Fruit fly (Drosophila melanogaster) whole organism, embryonic: ENCODE data around the gene CG31804.

Experiments
- Awh ChIP-seq: fragments of 200-800 bp; sonication (Bioruptor generic); IDR thresholded peaks from 2 replicates; pipeline ENCODE4, ENCODE4 v1.3.6; 2022; ENCODE audit warnings: missing biosample characterization, missing genetic modification characterization
- Bteb2 ChIP-seq: fragments of 200-800 bp; sonication (Bioruptor generic); optimal IDR thresholded peaks from 2 replicates; lab custom pipeline; 2016; ENCODE audit warnings: missing biosample characterization, missing genetic modification characterization
- CG1024 ChIP-seq: fragments of 200-800 bp; sonication (Bioruptor generic); IDR thresholded peaks from 2 replicates; pipeline ENCODE4 v1.3.6; 2022; ENCODE audit warnings: missing biosample characterization, missing genetic modification characterization
- CG10462 ChIP-seq: fragments of 200-800 bp; sonication (Bioruptor generic); optimal IDR thresholded peaks from 2 replicates; lab custom pipeline; 2016; ENCODE audit warnings: missing biosample characterization, missing genetic modification characterization
- CG11504 ChIP-seq: fragments of 200-800 bp; sonication (Bioruptor generic); optimal IDR thresholded peaks from 3 replicates; lab custom pipeline; 2019; ENCODE audit warnings: missing biosample characterization, mild to moderate bottlenecking, missing genetic modification characterization, moderate library complexity
- CG12071 ChIP-seq: fragments of 200-800 bp; sonication (Bioruptor generic); optimal IDR thresholded peaks from 3 replicates; lab custom pipeline; 2018; ENCODE audit warnings: missing biosample characterization, mild to moderate bottlenecking, missing genetic modification characterization
- CG12299 ChIP-seq: fragments of 200-800 bp; sonication (Bioruptor generic); optimal IDR thresholded peaks from 2 replicates; lab custom pipeline; 2018; ENCODE audit warnings: missing biosample characterization, mild to moderate bottlenecking, missing genetic modification characterization
- CG12942 ChIP-seq: fragments of 200-800 bp; sonication (Bioruptor generic); optimal IDR thresholded peaks from 3 replicates; lab custom pipeline; 2016; ENCODE audit warnings: missing biosample characterization, missing genetic modification characterization
- CG13296 ChIP-seq: fragments of 200-800 bp; sonication (Bioruptor generic); optimal IDR thresholded peaks from 3 replicates; lab custom pipeline; 2018; ENCODE audit warnings: missing biosample characterization, mild to moderate bottlenecking, missing genetic modification characterization
- CG17328 ChIP-seq: fragments of 200-800 bp; sonication (Bioruptor generic); IDR thresholded peaks from 2 replicates; pipeline ENCODE4 v1.3.6; 2022; ENCODE audit warnings: missing biosample characterization, missing genetic modification characterization
- CG17568 ChIP-seq: fragments of 200-800 bp; sonication (Bioruptor generic); optimal IDR thresholded peaks from 2 replicates; lab custom pipeline; 2018; ENCODE audit warnings: missing biosample characterization, mild to moderate bottlenecking, missing genetic modification characterization, moderate library complexity
- CG1792 ChIP-seq: fragments of 200-800 bp; sonication (Bioruptor generic); optimal IDR thresholded peaks from 2 replicates; lab custom pipeline; 2016; ENCODE audit warnings: missing biosample characterization, missing genetic modification characterization
- CG18599 ChIP-seq: fragments of 200-800 bp; sonication (Bioruptor generic); optimal IDR thresholded peaks from 3 replicates; lab custom pipeline; 2017; ENCODE audit warnings: missing biosample characterization, missing genetic modification characterization, mild to moderate bottlenecking, moderate library complexity, missing genetic modification reagents
- CG2129 ChIP-seq: fragments of 200-800 bp; sonication (Bioruptor generic); IDR thresholded peaks from 2 replicates; pipeline ENCODE4 v1.3.6; 2022; ENCODE audit warnings: missing biosample characterization, missing genetic modification characterization; ENCODE audit not compliant: partially characterized antibody
- CG31441 ChIP-seq: fragments of 200-800 bp; sonication (Bioruptor generic); IDR thresholded peaks from 2 replicates; pipeline ENCODE4 v1.3.6; 2022; ENCODE audit warnings: missing biosample characterization, missing genetic modification characterization
- CG3838 ChIP-seq: fragments of 200-800 bp; sonication (Bioruptor generic); optimal IDR thresholded peaks from 3 replicates; lab custom pipeline; 2016; ENCODE audit warnings: missing biosample characterization, missing genetic modification characterization
- CG42726 ChIP-seq: fragments of 200-800 bp; sonication (Bioruptor generic); IDR thresholded peaks from 2 replicates; pipeline ENCODE4 v1.3.6; 2022; ENCODE audit warnings: missing biosample characterization, missing genetic modification characterization; ENCODE audit not compliant: partially characterized antibody
- CG4360 ChIP-seq: fragments of 200-800 bp; sonication (Bioruptor generic); IDR thresholded peaks from 2 replicates; pipeline ENCODE4 v1.3.6; 2022; ENCODE audit warnings: missing biosample characterization, missing genetic modification characterization
- CG6791 ChIP-seq: fragments of 200-800 bp; sonication (Bioruptor generic); IDR thresholded peaks from 3 replicates; pipeline ENCODE4 v1.3.6; 2022; ENCODE audit warnings: missing biosample characterization, missing genetic modification characterization; ENCODE audit not compliant: partially characterized antibody
- CG9609 ChIP-seq: fragments of 200-800 bp; sonication (Bioruptor generic); optimal IDR thresholded peaks from 3 replicates; lab custom pipeline; 2016; ENCODE audit warnings: missing biosample characterization, missing genetic modification characterization
- CoRest ChIP-seq: fragments of 200-800 bp; sonication (Bioruptor generic); optimal IDR thresholded peaks from 3 replicates; lab custom pipeline; 2018; ENCODE audit warnings: missing biosample characterization, mild to moderate bottlenecking, missing genetic modification characterization, moderate library complexity
- D ChIP-seq, 2 experiments: fragments of 200-800 bp in 1 of 2; fragments of >200 bp in 1 of 2; sonication (Bioruptor generic) in 1 of 2; optimal IDR thresholded peaks; 2 replicates in 1 of 2; 3 replicates in 1 of 2; lab custom pipeline; 2017; ENCODE audit warnings: mild to moderate bottlenecking in 1 of 2, missing biosample characterization in 1 of 2, missing genetic modification characterization in 1 of 2, missing genetic modification reagents in 1 of 2
- Dbx ChIP-seq: fragments of 200-800 bp; sonication (Bioruptor generic); IDR thresholded peaks from 3 replicates; pipeline ENCODE4 v1.3.6; 2022; ENCODE audit warnings: missing biosample characterization, missing genetic modification characterization
- Doc3 ChIP-seq: fragments of 200-800 bp; sonication (Bioruptor generic); IDR thresholded peaks from 3 replicates; pipeline ENCODE4 v1.3.6; 2022; ENCODE audit warnings: missing biosample characterization, missing genetic modification characterization; ENCODE audit not compliant: partially characterized antibody
- Hmx ChIP-seq: fragments of 200-800 bp; sonication (Bioruptor generic); optimal IDR thresholded peaks from 2 replicates; lab custom pipeline; 2016; ENCODE audit warnings: missing biosample characterization, missing genetic modification characterization
- Hsf ChIP-seq: fragments of 200-800 bp; sonication (Bioruptor generic); optimal IDR thresholded peaks from 3 replicates; lab custom pipeline; 2016; ENCODE audit warnings: missing biosample characterization, missing genetic modification characterization
- Med ChIP-seq: fragments of 200-800 bp; sonication (Bioruptor generic); peaks from one replicate; lab custom pipeline; 2016; ENCODE audit warnings: missing biosample characterization, missing genetic modification characterization, mild to moderate bottlenecking, inconsistent platforms, moderate library complexity
- Nf-YA ChIP-seq: fragments of 200-800 bp; sonication (Bioruptor generic); IDR thresholded peaks from 2 replicates; pipeline ENCODE4 v1.3.6; 2022; ENCODE audit warnings: missing biosample characterization, missing genetic modification characterization
- Sox100B ChIP-seq: fragments of 200-800 bp; sonication (Bioruptor generic); optimal IDR thresholded peaks from 3 replicates; lab custom pipeline; 2018; ENCODE audit warnings: missing biosample characterization, mild to moderate bottlenecking, missing genetic modification characterization
- ab ChIP-seq: fragments of 200-800 bp; sonication (Bioruptor generic); optimal IDR thresholded peaks from 2 replicates; lab custom pipeline; 2016; ENCODE audit warnings: missing biosample characterization, missing genetic modification characterization
- amos ChIP-seq: fragments of 200-800 bp; sonication (Bioruptor generic); IDR thresholded peaks from 2 replicates; pipeline ENCODE4 v1.3.6; 2022; ENCODE audit warnings: missing biosample characterization, missing genetic modification characterization; ENCODE audit not compliant: partially characterized antibody
- aop ChIP-seq: fragments of 200-800 bp; sonication (Bioruptor generic); IDR thresholded peaks from 2 replicates; pipeline ENCODE4 v1.3.6; 2022; ENCODE audit warnings: missing biosample characterization, missing genetic modification characterization
- bbx ChIP-seq: fragments of 200-800 bp; sonication (Bioruptor generic); IDR thresholded peaks from 2 replicates; pipeline ENCODE4 v1.3.6; 2022; ENCODE audit warnings: missing biosample characterization, missing genetic modification characterization; ENCODE audit not compliant: partially characterized antibody
- bcd ChIP-seq: fragments of 200-800 bp; sonication (Bioruptor generic); optimal IDR thresholded peaks from 2 replicates; lab custom pipeline; 2017; ENCODE audit warnings: missing biosample characterization, mild to moderate bottlenecking, missing genetic modification characterization
- ci ChIP-seq: fragments of 200-800 bp; sonication (Bioruptor generic); IDR thresholded peaks from 3 replicates; pipeline ENCODE4 v1.3.6; 2022; ENCODE audit warnings: missing biosample characterization, missing genetic modification characterization
- croc ChIP-seq: fragments of 200-800 bp; sonication (Bioruptor generic); conservative IDR thresholded peaks from 3 replicates; pipeline ENCODE4 v1.3.6; 2022; ENCODE audit warnings: missing biosample characterization, missing genetic modification characterization
- crol ChIP-seq: fragments of 200-800 bp; sonication (Bioruptor generic); IDR thresholded peaks from 2 replicates; pipeline ENCODE4 v1.3.6; 2022; ENCODE audit warnings: missing biosample characterization, missing genetic modification characterization
- disco-r ChIP-seq: fragments of 200-800 bp; sonication (Bioruptor generic); optimal IDR thresholded peaks from 2 replicates; lab custom pipeline; 2016; ENCODE audit warnings: missing biosample characterization, missing genetic modification characterization
- dmrt99B ChIP-seq: fragments of 200-800 bp; sonication (Bioruptor generic); optimal IDR thresholded peaks from 2 replicates; lab custom pipeline; 2018; ENCODE audit warnings: missing biosample characterization, mild to moderate bottlenecking, missing genetic modification characterization, moderate library complexity
- dysf ChIP-seq: fragments of 200-800 bp; sonication (Bioruptor generic); IDR thresholded peaks from 3 replicates; pipeline ENCODE4 v1.3.6; 2022; ENCODE audit warnings: missing biosample characterization, missing genetic modification characterization
- ems ChIP-seq: fragments of 200-800 bp; sonication (Bioruptor generic); optimal IDR thresholded peaks from 3 replicates; lab custom pipeline; 2016; ENCODE audit warnings: missing biosample characterization, missing genetic modification characterization
- ftz-f1 ChIP-seq: fragments of 200-800 bp; sonication (Bioruptor generic); optimal IDR thresholded peaks from 2 replicates; lab custom pipeline; 2016; ENCODE audit warnings: missing biosample characterization, missing genetic modification characterization
- gem ChIP-seq: fragments of 200-800 bp; sonication (Bioruptor generic); optimal IDR thresholded peaks from 2 replicates; lab custom pipeline; 2019; ENCODE audit warnings: missing biosample characterization, mild to moderate bottlenecking, missing genetic modification characterization, moderate library complexity
- kay ChIP-seq: fragments of 200-800 bp; sonication (Bioruptor generic); optimal IDR thresholded peaks from 2 replicates; lab custom pipeline; 2016; ENCODE audit warnings: missing biosample characterization, missing genetic modification characterization
- kni ChIP-seq: fragments of 200-800 bp; sonication (Bioruptor generic); optimal IDR thresholded peaks from 3 replicates; lab custom pipeline; 2017; ENCODE audit warnings: mild to moderate bottlenecking, missing biosample characterization, missing genetic modification reagents, missing genetic modification characterization
- luna ChIP-seq: fragments of 200-800 bp; sonication (Bioruptor generic); optimal IDR thresholded peaks from 2 replicates; lab custom pipeline; 2016; ENCODE audit warnings: missing biosample characterization, missing genetic modification characterization
- mirr ChIP-seq: fragments of 200-800 bp; sonication (Bioruptor generic); optimal IDR thresholded peaks from 3 replicates; lab custom pipeline; 2018; ENCODE audit warnings: missing biosample characterization, mild to moderate bottlenecking, missing genetic modification characterization
- tap ChIP-seq: fragments of 200-800 bp; optimal IDR thresholded peaks from 3 replicates; lab custom pipeline; 2019; ENCODE audit warnings: missing biosample characterization, mild to moderate bottlenecking, missing genetic modification characterization, moderate library complexity
- tx ChIP-seq: fragments of 200-800 bp; sonication (Bioruptor generic); optimal IDR thresholded peaks from 2 replicates; lab custom pipeline; 2016; ENCODE audit warnings: missing biosample characterization, missing genetic modification characterization
- wek ChIP-seq: fragments of 200-800 bp; sonication (Bioruptor generic); optimal IDR thresholded peaks from 3 replicates; lab custom pipeline; 2018; ENCODE audit warnings: missing biosample characterization, mild to moderate bottlenecking, missing genetic modification characterization, moderate library complexity
- zfh2 ChIP-seq: fragments of 200-800 bp; sonication (Bioruptor generic); optimal IDR thresholded peaks from 2 replicates; lab custom pipeline; 2016; ENCODE audit warnings: missing biosample characterization, missing genetic modification characterization

The CG31804 gene

DNA sequence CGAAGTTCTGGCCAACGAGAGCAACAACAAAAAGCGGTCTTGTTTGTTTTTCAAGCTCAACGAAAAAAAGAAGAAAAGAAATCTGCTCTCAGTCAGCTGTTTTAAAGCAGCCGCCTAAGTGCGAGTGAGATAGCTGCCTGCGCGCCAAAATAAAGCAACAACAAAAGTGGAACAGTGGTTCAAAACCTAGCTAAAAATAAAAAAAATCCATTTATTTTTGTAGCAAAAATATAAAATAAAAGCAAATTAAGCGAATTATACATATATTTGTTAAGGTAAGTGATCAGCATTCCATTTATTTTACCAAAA, 21.9 kb downstream of the CG31804 start (continued):
- peak; percentile 51 for TF ChIP-seq CG13296 (GFP tag; lab: Kevin White, UChicago)
- 0 out of 3 replicates have a peak, but pooled peaks have one; percentile 13 for TF ChIP-seq dysf (GFP tag; lab: Robert Waterston, UW)
- TF ChIP-seq Hsf (GFP tag; lab: Kevin White, UChicago), result no peak
- TF ChIP-seq Awh (GFP tag; lab: Robert Waterston, UW), result no peak
- TF ChIP-seq mirr (GFP tag; lab: Kevin White, UChicago), result no peak
- TF ChIP-seq CG31441, result no peak; the same call in 1 of the 2 replicates
- TF ChIP-seq CG42726 (GFP tag; lab: Robert Waterston, UW), result no peak
- no peak for TF ChIP-seq CG12071 (GFP tag; lab: Kevin White, UChicago)
- no peak for TF ChIP-seq CG2129 (GFP tag; lab: Robert Waterston, UW)
- TF ChIP-seq Dbx, result no peak
- TF ChIP-seq ftz-f1 (GFP tag; lab: Kevin White, UChicago), result no peak
- TF ChIP-seq ems, result no peak
- TF ChIP-seq gem (tag; lab: Kevin White, UChicago), result peak; percentile 43
- TF ChIP-seq aop, result no peak
- TF ChIP-seq Sox100B (GFP tag; lab: Kevin White, UChicago), result peak; percentile 38
- no peak for TF ChIP-seq Nf-YA (GFP tag; lab: Robert Waterston, UW)
- TF ChIP-seq Hmx (GFP tag; lab: Kevin White, UChicago), result no peak
- TF ChIP-seq croc (GFP tag; lab: Robert Waterston, UW), result no peak
- TF ChIP-seq Bteb2, result no peak
- no peak for TF ChIP-seq tap
- TF ChIP-seq CG11504 (tag; lab: Kevin White, UChicago), result peak; percentile 31
- no peak for TF ChIP-seq wek (GFP tag; lab: Kevin White, UChicago)
- TF ChIP-seq D (optimal IDR thresholded peaks at IDR 0.05; lab: Kevin White, UChicago), result no peak
- no peak for TF ChIP-seq D (GFP tag; optimal IDR thresholded peaks at IDR 0.05; lab: Kevin White, UChicago)
- peak; percentile 5 for TF ChIP-seq CG17568
- peak; percentile 74 for TF ChIP-seq Med (GFP tag; lab: Kevin White, UChicago)
- peak; percentile 4 for TF ChIP-seq bcd
- TF ChIP-seq dmrt99B (tag; lab: Kevin White, UChicago), result peak; percentile 24
- TF ChIP-seq ci (GFP tag; lab: Robert Waterston, UW), result no peak; the same call in 2 of the 3 replicates
- TF ChIP-seq CG10462 (GFP tag; lab: Kevin White, UChicago), result no peak
- no peak for TF ChIP-seq zfh2 (GFP tag; lab: Kevin White, UChicago)
- no peak for TF ChIP-seq CG6791 (GFP tag; lab: Robert Waterston, UW)
- TF ChIP-seq CG9609 (GFP tag; lab: Kevin White, UChicago), result no peak
- TF ChIP-seq CG18599, result no peak
- TF ChIP-seq CG17328 (GFP tag; lab: Robert Waterston, UW), result no peak
- no peak for TF ChIP-seq kay (GFP tag; lab: Kevin White, UChicago)
- TF ChIP-seq kni (GFP tag; lab: Kevin White, UChicago), result no peak
- no peak for TF ChIP-seq CG3838 (GFP tag; lab: Kevin White, UChicago)
- TF ChIP-seq Doc3 (GFP tag; lab: Robert Waterston, UW), result no peak
- TF ChIP-seq crol (GFP tag; lab: Robert Waterston, UW), result no peak
- no peak for TF ChIP-seq ab
- TF ChIP-seq amos (GFP tag; lab: Robert Waterston, UW), result no peak; the same call in 1 of the 2 replicates
- no peak for TF ChIP-seq CG12299 (tag; lab: Kevin White, UChicago)
- no peak for TF ChIP-seq CG12942 (GFP tag; lab: Kevin White, UChicago)
- peak; percentile 3 for TF ChIP-seq CoRest (tag; lab: Kevin White, UChicago)
- TF ChIP-seq CG1024 (GFP tag; lab: Robert Waterston, UW), result no peak
- TF ChIP-seq bbx (GFP tag; lab: Robert Waterston, UW), result no peak
- no peak for TF ChIP-seq tx (GFP tag; lab: Kevin White, UChicago)
- TF ChIP-seq luna, result no peak
- TF ChIP-seq CG1792 (GFP tag; lab: Kevin White, UChicago), result no peak
- TF ChIP-seq CG4360 (GFP tag; lab: Robert Waterston, UW), result peak; percentile 94
- TF ChIP-seq disco-r (GFP tag; lab: Kevin White, UChicago), result no peak
